Fruit fly (Drosophila melanogaster) whole organism, embryonic: ENCODE measurements around the gene CG13476.

ENCODE experiments used
- Bgb ChIP-seq: fragments of 200-800 bp; sonication (Bioruptor generic); IDR thresholded peaks from 2 replicates; pipeline ENCODE4 v1.3.6; 2022; ENCODE audit warnings: missing biosample characterization, missing genetic modification characterization; ENCODE audit not compliant: partially characterized antibody
- CG12299 ChIP-seq: fragments of 200-800 bp; sonication (Bioruptor generic); optimal IDR thresholded peaks from 2 replicates; lab custom pipeline; 2018; ENCODE audit warnings: missing biosample characterization, mild to moderate bottlenecking, missing genetic modification characterization
- CG13624 ChIP-seq: fragments of 200-800 bp; sonication (Bioruptor generic); optimal IDR thresholded peaks from 2 replicates; lab custom pipeline; 2016; ENCODE audit warnings: missing biosample characterization, missing genetic modification characterization
- CG16779 ChIP-seq: fragments of 200-800 bp; sonication (Bioruptor generic); IDR thresholded peaks from 2 replicates; pipeline ENCODE4 v1.3.6; 2022; ENCODE audit warnings: missing biosample characterization, missing genetic modification characterization
- CG17186 ChIP-seq: fragments of 200-800 bp; sonication (Bioruptor generic); optimal IDR thresholded peaks from 3 replicates; lab custom pipeline; 2017; ENCODE audit warnings: missing biosample characterization, missing genetic modification reagents, missing genetic modification characterization
- CG17361 ChIP-seq: fragments of 200-800 bp; sonication (Bioruptor generic); IDR thresholded peaks from 3 replicates; pipeline ENCODE4 v1.3.6; 2022; ENCODE audit warnings: missing biosample characterization, missing genetic modification characterization
- CG17612 ChIP-seq: fragments of 200-800 bp; sonication (Bioruptor generic); IDR thresholded peaks from 2 replicates; pipeline ENCODE4 v1.3.6; 2022; ENCODE audit warnings: missing biosample characterization, missing genetic modification characterization
- CG17802 ChIP-seq: fragments of 200-800 bp; sonication (Bioruptor generic); optimal IDR thresholded peaks from 2 replicates; lab custom pipeline; 2018; ENCODE audit warnings: missing biosample characterization, mild to moderate bottlenecking, missing genetic modification characterization, moderate library complexity
- CG2678 ChIP-seq: fragments of 200-800 bp; sonication (Bioruptor generic); optimal IDR thresholded peaks from 3 replicates; lab custom pipeline; 2019; ENCODE audit warnings: missing biosample characterization, mild to moderate bottlenecking, missing genetic modification characterization, moderate library complexity
- CG2712 ChIP-seq: fragments of 200-800 bp; optimal IDR thresholded peaks from 3 replicates; lab custom pipeline; 2019; ENCODE audit warnings: missing biosample characterization, mild to moderate bottlenecking, missing genetic modification characterization, moderate library complexity
- CG3065 ChIP-seq: fragments of 200-800 bp; sonication (Bioruptor generic); optimal IDR thresholded peaks from 2 replicates; lab custom pipeline; 2016; ENCODE audit warnings: missing biosample characterization, missing genetic modification characterization
- CG31224 ChIP-seq: fragments of 200-800 bp; sonication (Bioruptor generic); IDR thresholded peaks from 2 replicates; pipeline ENCODE4 v1.3.6; 2022; ENCODE audit warnings: missing biosample characterization, missing genetic modification characterization
- CG31388 ChIP-seq: fragments of 200-800 bp; sonication (Bioruptor generic); optimal IDR thresholded peaks from 2 replicates; lab custom pipeline; 2016; ENCODE audit warnings: missing biosample characterization, missing genetic modification characterization
- CG42726 ChIP-seq: fragments of 200-800 bp; sonication (Bioruptor generic); IDR thresholded peaks from 2 replicates; pipeline ENCODE4 v1.3.6; 2022; ENCODE audit warnings: missing biosample characterization, missing genetic modification characterization; ENCODE audit not compliant: partially characterized antibody
- CG5180 ChIP-seq: fragments of 200-800 bp; sonication (Bioruptor generic); optimal IDR thresholded peaks from 3 replicates; lab custom pipeline; 2017; ENCODE audit warnings: missing biosample characterization, missing genetic modification characterization, mild to moderate bottlenecking, moderate library complexity, missing genetic modification reagents
- CG7556 ChIP-seq: fragments of 200-800 bp; sonication (Bioruptor generic); optimal IDR thresholded peaks from 2 replicates; lab custom pipeline; 2017; ENCODE audit warnings: missing biosample characterization, mild to moderate bottlenecking, missing genetic modification characterization
- CG7839 ChIP-seq: fragments of 200-800 bp; sonication (Bioruptor generic); optimal IDR thresholded peaks from 3 replicates; lab custom pipeline; 2018; ENCODE audit warnings: missing biosample characterization, mild to moderate bottlenecking, missing genetic modification characterization, moderate library complexity
- CG7963 ChIP-seq: fragments of 200-800 bp; sonication (Bioruptor generic); IDR thresholded peaks from 3 replicates; pipeline ENCODE4 v1.3.6; 2022; ENCODE audit warnings: missing biosample characterization, missing genetic modification characterization; ENCODE audit not compliant: partially characterized antibody
- CG9817 ChIP-seq: fragments of 200-800 bp; sonication (Bioruptor generic); optimal IDR thresholded peaks from 2 replicates; lab custom pipeline; 2018; ENCODE audit warnings: missing biosample characterization, mild to moderate bottlenecking, missing genetic modification characterization, moderate library complexity
- Camta ChIP-seq: fragments of 200-800 bp; sonication (Bioruptor generic); optimal IDR thresholded peaks from 2 replicates; lab custom pipeline; 2016; ENCODE audit warnings: missing biosample characterization, missing genetic modification characterization
- D ChIP-seq, 2 experiments: fragments of 200-800 bp in 1 of 2; fragments of >200 bp in 1 of 2; sonication (Bioruptor generic) in 1 of 2; optimal IDR thresholded peaks; 2 replicates in 1 of 2; 3 replicates in 1 of 2; lab custom pipeline; 2017; ENCODE audit warnings: mild to moderate bottlenecking in 1 of 2, missing biosample characterization in 1 of 2, missing genetic modification characterization in 1 of 2, missing genetic modification reagents in 1 of 2
- Drgx ChIP-seq: fragments of 200-800 bp; sonication (Bioruptor generic); IDR thresholded peaks from 2 replicates; pipeline ENCODE4 v1.3.6; 2022; ENCODE audit warnings: missing biosample characterization, missing genetic modification characterization
- E2f1 ChIP-seq: fragments of 200-800 bp; sonication (Bioruptor generic); IDR thresholded peaks from 2 replicates; pipeline ENCODE4 v1.3.6; 2022; ENCODE audit warnings: missing biosample characterization, missing genetic modification characterization
- H15 ChIP-seq: fragments of 200-800 bp; sonication (Bioruptor generic); IDR thresholded peaks from 3 replicates; pipeline ENCODE4 v1.3.6; 2022; ENCODE audit warnings: missing biosample characterization, missing genetic modification characterization
- Meics ChIP-seq: fragments of 200-800 bp; sonication (Bioruptor generic); optimal IDR thresholded peaks from 2 replicates; lab custom pipeline; 2017; ENCODE audit warnings: missing biosample characterization, mild to moderate bottlenecking, missing genetic modification characterization
- Oaz ChIP-seq: fragments of 200-800 bp; sonication (Bioruptor generic); IDR thresholded peaks from 2 replicates; pipeline ENCODE4 v1.3.6; 2022; ENCODE audit warnings: missing biosample characterization, missing genetic modification characterization
- Spps ChIP-seq: fragments of 200-800 bp; sonication (Bioruptor generic); optimal IDR thresholded peaks from 2 replicates; lab custom pipeline; 2018; ENCODE audit warnings: missing biosample characterization, mild to moderate bottlenecking, missing genetic modification characterization
- amos ChIP-seq: fragments of 200-800 bp; sonication (Bioruptor generic); IDR thresholded peaks from 2 replicates; pipeline ENCODE4 v1.3.6; 2022; ENCODE audit warnings: missing biosample characterization, missing genetic modification characterization; ENCODE audit not compliant: partially characterized antibody
- bsh ChIP-seq, 2 experiments: fragments of 200-800 bp; sonication (Bioruptor generic); optimal IDR thresholded peaks; 2 replicates each; lab custom pipeline; 2017 to 2018; ENCODE audit warnings: mild to moderate bottlenecking in 2 of 2, missing biosample characterization in 2 of 2, missing genetic modification characterization in 2 of 2, moderate library complexity in 1 of 2
- cas ChIP-seq: fragments of 200-800 bp; sonication (Bioruptor generic); IDR thresholded peaks from 2 replicates; pipeline ENCODE4 v1.3.6; 2022; ENCODE audit warnings: missing biosample characterization, missing genetic modification characterization
- cg ChIP-seq: fragments of 200-800 bp; sonication (Bioruptor generic); optimal IDR thresholded peaks from 3 replicates; lab custom pipeline; 2019; ENCODE audit warnings: missing biosample characterization, mild to moderate bottlenecking, missing genetic modification characterization, moderate library complexity
- corto ChIP-seq: fragments of 200-800 bp; sonication (Bioruptor generic); optimal IDR thresholded peaks from 2 replicates; lab custom pipeline; 2016; ENCODE audit warnings: missing biosample characterization, mild to moderate bottlenecking, missing genetic modification characterization, moderate library complexity
- dati ChIP-seq: fragments of 200-800 bp; sonication (Bioruptor generic); IDR thresholded peaks from 2 replicates; pipeline ENCODE4 v1.3.6; 2022; ENCODE audit warnings: missing biosample characterization, missing genetic modification characterization
- en ChIP-seq: fragments of 200-800 bp; sonication (Bioruptor generic); optimal IDR thresholded peaks from 2 replicates; lab custom pipeline; 2016; ENCODE audit warnings: missing biosample characterization, missing genetic modification characterization
- ewg ChIP-seq: fragments of 200-800 bp; sonication (Bioruptor generic); optimal IDR thresholded peaks from 3 replicates; lab custom pipeline; 2017; ENCODE audit warnings: mild to moderate bottlenecking, missing biosample characterization, missing genetic modification reagents, missing genetic modification characterization
- gsb ChIP-seq: fragments of 200-800 bp; sonication (Bioruptor generic); IDR thresholded peaks from 2 replicates; pipeline ENCODE4 v1.3.6; 2022; ENCODE audit warnings: missing biosample characterization, missing genetic modification characterization
- hb ChIP-seq: fragments of 200-800 bp; sonication (Bioruptor generic); IDR thresholded peaks from 3 replicates; pipeline ENCODE4 v1.3.6; 2022; ENCODE audit warnings: missing biosample characterization, missing genetic modification characterization; ENCODE audit not compliant: partially characterized antibody
- ind ChIP-seq: fragments of 200-800 bp; sonication (Bioruptor generic); optimal IDR thresholded peaks from 3 replicates; lab custom pipeline; 2016; ENCODE audit warnings: missing biosample characterization, missing genetic modification characterization
- kay ChIP-seq: fragments of 200-800 bp; sonication (Bioruptor generic); optimal IDR thresholded peaks from 2 replicates; lab custom pipeline; 2016; ENCODE audit warnings: missing biosample characterization, missing genetic modification characterization
- luna ChIP-seq: fragments of 200-800 bp; sonication (Bioruptor generic); optimal IDR thresholded peaks from 2 replicates; lab custom pipeline; 2016; ENCODE audit warnings: missing biosample characterization, missing genetic modification characterization
- mld ChIP-seq: fragments of 200-800 bp; sonication (Bioruptor generic); IDR thresholded peaks from 3 replicates; pipeline ENCODE4 v1.3.6; 2022; ENCODE audit warnings: missing biosample characterization, missing genetic modification characterization; ENCODE audit not compliant: partially characterized antibody
- org-1 ChIP-seq: fragments of 200-800 bp; sonication (Bioruptor generic); optimal IDR thresholded peaks from 2 replicates; lab custom pipeline; 2017; ENCODE audit warnings: missing biosample characterization, missing genetic modification characterization
- so ChIP-seq: fragments of 200-800 bp; sonication (Bioruptor generic); IDR thresholded peaks from 3 replicates; pipeline ENCODE4 v1.3.6; 2022; ENCODE audit warnings: missing biosample characterization, missing genetic modification characterization
- tio ChIP-seq: fragments of 200-800 bp; sonication (Bioruptor generic); optimal IDR thresholded peaks from 2 replicates; lab custom pipeline; 2017; ENCODE audit warnings: missing biosample characterization, missing genetic modification characterization, inconsistent platforms
- tna ChIP-seq: fragments of 200-800 bp; sonication (Bioruptor generic); IDR thresholded peaks from 2 replicates; pipeline ENCODE4 v1.3.6; 2022; ENCODE audit warnings: missing biosample characterization, missing genetic modification characterization; ENCODE audit not compliant: partially characterized antibody
- tup ChIP-seq: fragments of 200-800 bp; sonication (Bioruptor generic); optimal IDR thresholded peaks from 2 replicates; lab custom pipeline; 2016; ENCODE audit warnings: missing biosample characterization, mild to moderate bottlenecking, missing genetic modification characterization, moderate library complexity
- wek ChIP-seq: fragments of 200-800 bp; sonication (Bioruptor generic); optimal IDR thresholded peaks from 3 replicates; lab custom pipeline; 2018; ENCODE audit warnings: missing biosample characterization, mild to moderate bottlenecking, missing genetic modification characterization, moderate library complexity
- zen ChIP-seq: fragments of 200-800 bp; sonication (Bioruptor generic); optimal IDR thresholded peaks from 3 replicates; lab custom pipeline; 2018; ENCODE audit warnings: missing biosample characterization, mild to moderate bottlenecking, missing genetic modification characterization, moderate library complexity
- zen2 ChIP-seq: fragments of 200-800 bp; sonication (Bioruptor generic); IDR thresholded peaks from 3 replicates; pipeline ENCODE4 v1.3.6; 2022; ENCODE audit warnings: missing biosample characterization, missing genetic modification characterization; ENCODE audit not compliant: partially characterized antibody

CG13476 gene

DNA sequence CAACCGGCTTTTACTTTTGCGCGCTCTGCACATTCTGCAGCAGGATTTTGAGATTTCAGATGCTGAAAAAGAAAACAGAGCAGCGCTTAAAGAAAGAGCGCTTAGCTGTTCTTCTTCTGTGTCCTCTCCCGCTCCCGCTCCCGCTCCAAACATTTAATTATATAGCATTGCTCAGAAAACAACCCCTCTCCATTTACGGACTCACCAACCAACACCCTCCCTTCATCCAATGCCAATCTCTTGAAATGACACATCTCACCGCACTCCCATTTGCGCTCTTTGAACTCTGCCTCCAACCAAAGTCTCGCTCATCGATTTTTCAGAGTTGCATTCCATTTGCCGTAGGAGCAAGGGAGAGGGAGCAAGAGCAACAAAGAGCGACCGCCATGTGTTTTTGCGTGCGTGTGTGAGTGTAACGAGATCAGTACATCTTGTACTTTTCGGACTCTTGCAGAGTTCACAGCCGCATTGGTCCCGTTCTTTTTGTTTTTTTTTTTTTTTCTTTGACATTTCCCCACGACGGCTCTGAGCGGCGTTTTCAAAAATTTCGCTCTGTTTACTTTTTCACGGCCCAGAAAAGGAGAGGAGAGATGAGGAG, 49.9 kb downstream of the CG13476 start (continued):
- TF ChIP-seq CG17612 (GFP tag; lab: Robert Waterston, UW) (no peak), H15 (no peak), ewg (GFP tag; lab: Kevin White, UChicago) (no peak), org-1 (no peak), CG31224 (no peak), so (peak; percentile 56; the same call in 1 of the 3 replicates), wek (no peak), mld (no peak), CG2678 (tag; lab: Kevin White, UChicago) (no peak), CG5180 (GFP tag; lab: Kevin White, UChicago) (peak; percentile 28), CG13624 (GFP tag; lab: Kevin White, UChicago) (no peak), amos (GFP tag; lab: Robert Waterston, UW) (no peak), CG9817 (no peak), gsb (GFP tag; lab: Robert Waterston, UW) (no peak), Oaz (no peak), cas (GFP tag; lab: Robert Waterston, UW) (no peak), CG17361 (no peak), dati (GFP tag; lab: Robert Waterston, UW) (no peak), tio (GFP tag; lab: Kevin White, UChicago) (no peak), bsh (GFP tag; optimal IDR thresholded peaks at IDR 0.05; lab: Kevin White, UChicago) (no peak), hb (GFP tag; lab: Robert Waterston, UW) (no peak), Camta (GFP tag; lab: Kevin White, UChicago) (no peak), Spps (no peak), tna (GFP tag; lab: Robert Waterston, UW) (no peak), CG42726 (no peak; the same call in 1 of the 2 replicates), cg (peak; percentile 76), CG17186 (GFP tag; lab: Kevin White, UChicago) (no peak), CG7963 (no peak), D (optimal IDR thresholded peaks at IDR 0.05; lab: Kevin White, UChicago) (peak; percentile 69), D (GFP tag; optimal IDR thresholded peaks at IDR 0.05; lab: Kevin White, UChicago) (no peak), Drgx (peak; percentile 33; the same call in 1 of the 2 replicates), CG31388 (no peak), zen2 (GFP tag; lab: Robert Waterston, UW) (no peak; the same call in 2 of the 3 replicates), zen (no peak), CG2712 (tag; lab: Kevin White, UChicago) (no peak), CG17802 (tag; lab: Kevin White, UChicago) (no peak), tup (GFP tag; lab: Kevin White, UChicago) (no peak), E2f1 (GFP tag; lab: Robert Waterston, UW) (peak; percentile 35; the same call in 1 of the 2 replicates), kay (GFP tag; lab: Kevin White, UChicago) (no peak), CG7839 (tag; lab: Kevin White, UChicago) (no peak), CG3065 (no peak), en (no peak), CG7556 (GFP tag; lab: Kevin White, UChicago) (no peak), Meics (GFP tag; lab: Kevin White, UChicago) (no peak), luna (no peak), CG12299 (tag; lab: Kevin White, UChicago) (no peak), Bgb (no peak), corto (GFP tag; lab: Kevin White, UChicago) (peak; percentile 24), CG16779 (no peak), ind (no peak)
